Fruit fly (Drosophila melanogaster): ENCODE results near the gene CG4291.

CG4291 gene

DNA sequence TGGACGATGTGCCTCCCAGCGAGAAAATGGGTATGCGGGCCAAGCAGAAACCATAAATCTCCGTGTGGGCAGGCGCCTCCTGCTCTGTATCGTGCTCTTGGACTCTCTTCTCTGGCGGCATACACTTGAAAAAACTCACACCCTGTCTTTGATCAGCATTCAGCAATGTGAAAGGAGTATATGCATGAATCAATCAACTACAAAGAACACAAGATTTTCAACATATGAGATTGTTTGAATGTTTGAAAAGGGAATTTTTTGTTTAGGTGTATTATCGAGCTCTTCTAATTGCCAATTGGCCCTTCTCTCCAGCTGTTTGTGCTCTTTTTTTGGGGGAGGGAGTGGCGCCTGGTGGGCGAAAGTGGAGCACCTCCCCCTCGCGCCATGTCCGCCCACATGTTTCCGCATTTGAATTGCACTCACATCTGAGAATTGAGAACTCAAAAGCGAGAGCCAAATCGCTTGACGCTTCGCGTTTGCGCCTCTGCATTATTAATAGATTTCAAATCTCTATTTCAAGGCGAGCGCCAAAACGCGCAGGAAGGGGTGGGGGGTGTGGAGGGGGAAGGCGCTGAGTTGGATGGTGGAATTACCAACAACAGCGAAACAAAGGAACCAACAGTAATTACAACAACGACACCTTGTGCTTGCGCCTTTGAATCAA lies 7.1 kb downstream of the CG4291 start (continued):
- TF ChIP-seq CG3032 (tag; optimal IDR thresholded peaks at IDR 0.05) (peak; percentile 50), CG1621 (tag; optimal IDR thresholded peaks at IDR 0.05) (peak; percentile 27), Ets21C (GFP tag; optimal IDR thresholded peaks at IDR 0.05) (peak; percentile 55), CG10669 (GFP tag; optimal IDR thresholded peaks at IDR 0.05) (peak; percentile 63), CG6792 (GFP tag; optimal IDR thresholded peaks at IDR 0.05) (peak; percentile 70), CG34406 (GFP tag; optimal IDR thresholded peaks at IDR 0.05) (peak; percentile 61), lz (GFP tag; optimal IDR thresholded peaks at IDR 0.05) (peak; percentile 74), Sox15 (GFP tag; optimal IDR thresholded peaks at IDR 0.05) (peak; percentile 46), Hr38 (GFP tag; optimal IDR thresholded peaks at IDR 0.05) (no peak), CG6276 (GFP tag; optimal IDR thresholded peaks at IDR 0.05) (peak; percentile 85), vri (GFP tag; optimal IDR thresholded peaks at IDR 0.05) (peak; percentile 46), Eip75B (GFP tag; optimal IDR thresholded peaks at IDR 0.05) (peak; percentile 77), Ets96B (tag; optimal IDR thresholded peaks at IDR 0.05) (peak; percentile 62), CG6163 (GFP tag; IDR thresholded peaks at IDR 0.05) (peak; percentile 94), CG11294 (GFP tag; IDR thresholded peaks at IDR 0.05) (peak; percentile 74), CG8632 (GFP tag; optimal IDR thresholded peaks at IDR 0.05) (peak; percentile 52), Lpt (GFP tag; optimal IDR thresholded peaks at IDR 0.05) (peak; percentile 77), OdsH (GFP tag; optimal IDR thresholded peaks at IDR 0.05) (peak; percentile 79), CG8319 (GFP tag; optimal IDR thresholded peaks at IDR 0.05) (peak; percentile 40), CG3919 (GFP tag; optimal IDR thresholded peaks at IDR 0.05) (peak; percentile 85), achi (GFP tag; optimal IDR thresholded peaks at IDR 0.05) (peak; percentile 84), salr (GFP tag; optimal IDR thresholded peaks at IDR 0.05) (peak; percentile 44 to 67), fkh (GFP tag; optimal IDR thresholded peaks at IDR 0.05) (no peak)

DNA sequence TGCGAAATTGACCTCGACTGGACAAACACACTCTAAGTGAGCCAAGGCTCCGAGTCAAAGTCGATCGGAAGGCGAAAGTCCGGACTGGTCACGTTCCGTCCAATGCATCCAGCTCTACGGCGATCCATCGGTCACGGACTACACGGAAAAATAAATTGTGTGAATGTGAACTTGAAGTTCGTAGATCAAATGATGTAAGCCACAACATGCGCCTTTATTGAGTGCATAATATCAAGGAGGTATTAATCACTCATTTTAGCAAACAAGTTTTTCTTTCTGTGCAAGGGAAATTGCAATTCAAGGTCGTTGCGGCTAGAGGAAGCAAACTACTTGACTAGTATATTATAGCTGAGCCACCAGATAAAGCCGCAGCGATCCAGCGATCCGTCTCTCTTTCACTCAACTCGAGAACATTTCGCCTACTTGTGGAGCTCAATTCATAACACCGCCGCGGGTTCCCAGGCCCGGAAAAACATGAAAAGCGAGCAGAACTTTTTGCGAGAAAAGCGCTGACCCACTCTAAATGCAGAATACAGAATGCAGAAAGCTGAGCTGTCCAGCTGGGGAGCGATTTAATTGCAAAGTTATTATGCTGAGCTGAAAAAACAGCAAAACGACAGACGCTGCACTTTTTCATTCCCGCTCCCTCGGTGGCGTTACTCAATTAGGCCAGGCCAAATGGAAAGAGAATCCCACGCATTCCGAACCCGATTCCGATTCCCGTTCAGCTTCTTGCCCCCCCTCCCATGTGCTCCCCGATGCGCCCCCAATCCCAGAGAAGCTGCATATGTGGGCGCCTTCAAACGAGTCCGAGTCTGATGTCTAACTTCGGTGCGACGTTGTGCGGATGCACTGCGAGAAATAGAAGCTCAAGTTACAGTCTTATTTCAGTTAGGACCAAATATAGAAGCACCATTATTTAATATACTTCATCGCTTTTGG lies 8.4 kb downstream of the CG4291 start:
- peak; percentile 23 for TF ChIP-seq fd59A (GFP tag; optimal IDR thresholded peaks at IDR 0.05)
- no peak for TF ChIP-seq Hr38 (GFP tag; optimal IDR thresholded peaks at IDR 0.05)
- peak; percentile 34 for TF ChIP-seq CG6808 (GFP tag; optimal IDR thresholded peaks at IDR 0.05)
- no peak for TF ChIP-seq CG6792 (GFP tag; optimal IDR thresholded peaks at IDR 0.05)
- peak; percentile 50 for TF ChIP-seq Ets96B (tag; optimal IDR thresholded peaks at IDR 0.05)
- peak; percentile 22 for TF ChIP-seq pdm3 (GFP tag; optimal IDR thresholded peaks at IDR 0.05)
- peak; percentile 28 for TF ChIP-seq CG3032 (tag; optimal IDR thresholded peaks at IDR 0.05)
- no peak for TF ChIP-seq esn (GFP tag; optimal IDR thresholded peaks at IDR 0.05)
- peak; percentile 76 for TF ChIP-seq Eip78C (GFP tag)
- no peak for TF ChIP-seq CG8632 (GFP tag; optimal IDR thresholded peaks at IDR 0.05)
- TF ChIP-seq CG8119 (GFP tag; IDR thresholded peaks at IDR 0.05), result peak; percentile 57; the same call in 2 of the 3 replicates
- TF ChIP-seq cyc (GFP tag; optimal IDR thresholded peaks at IDR 0.05), result no peak
- TF ChIP-seq Ets21C (GFP tag; optimal IDR thresholded peaks at IDR 0.05), result no peak
- TF ChIP-seq Eip93F (GFP tag; optimal IDR thresholded peaks at IDR 0.05), result no peak
- no peak for TF ChIP-seq CG9139 (GFP tag; optimal IDR thresholded peaks at IDR 0.05)
- TF ChIP-seq spab (GFP tag; optimal IDR thresholded peaks at IDR 0.05), result peak; percentile 34
- TF ChIP-seq Eip75B (GFP tag; optimal IDR thresholded peaks at IDR 0.05), result peak; percentile 23
- TF ChIP-seq CG32006 (GFP tag; optimal IDR thresholded peaks at IDR 0.05), result peak; percentile 62
- TF ChIP-seq CG1621 (tag; optimal IDR thresholded peaks at IDR 0.05), result peak; percentile 45
- TF ChIP-seq CG15336 (GFP tag; IDR thresholded peaks at IDR 0.05), result peak; percentile 49
- TF ChIP-seq CG6276 (GFP tag; optimal IDR thresholded peaks at IDR 0.05), result no peak
- peak in 1 of 2 experiments; percentile 19 for TF ChIP-seq salr (GFP tag; optimal IDR thresholded peaks at IDR 0.05)
- TF ChIP-seq svp (GFP tag), result peak; percentile 41
- no peak for TF ChIP-seq CG4318 (GFP tag; optimal IDR thresholded peaks at IDR 0.05)
- peak; percentile 28 for TF ChIP-seq CG3919 (GFP tag; optimal IDR thresholded peaks at IDR 0.05)
- peak; percentile 45 for TF ChIP-seq achi (GFP tag; optimal IDR thresholded peaks at IDR 0.05)
- no peak for TF ChIP-seq Smox (GFP tag; optimal IDR thresholded peaks at IDR 0.05)
- TF ChIP-seq eg (GFP tag; IDR thresholded peaks at IDR 0.05), result peak; percentile 74
- peak; percentile 33 for TF ChIP-seq Sox14 (GFP tag; optimal IDR thresholded peaks at IDR 0.05)
- TF ChIP-seq CG10669 (GFP tag; optimal IDR thresholded peaks at IDR 0.05), result peak; percentile 53
- TF ChIP-seq acj6 (GFP tag; optimal IDR thresholded peaks at IDR 0.05), result peak; percentile 18
- peak; percentile 80 for TF ChIP-seq CG6163 (GFP tag; IDR thresholded peaks at IDR 0.05)
- peak; percentile 17 for TF ChIP-seq topi (GFP tag; optimal IDR thresholded peaks at IDR 0.05)
- peak; percentile 38 for TF ChIP-seq Gug (GFP tag; IDR thresholded peaks at IDR 0.05)
- peak; percentile 11 for TF ChIP-seq dac (GFP tag; optimal IDR thresholded peaks at IDR 0.05)
- TF ChIP-seq Hr4 (GFP tag; optimal IDR thresholded peaks at IDR 0.05), result peak; percentile 43

Data from whole organism, prepupa.